Worm (Caenorhabditis elegans) whole organism, mixed stage, embryonic: ENCODE measurements around the gene C06B8.3.

ENCODE experiments used
- ceh-39 ChIP-seq: fragments of 150-350 bp; optimal IDR thresholded peaks from 2 replicates; lab custom pipeline; 2014; ENCODE audit warnings: missing biosample characterization, missing genetic modification characterization
- ces-1 ChIP-seq: fragments of 150-350 bp; optimal IDR thresholded peaks from 2 replicates; lab custom pipeline; 2014; ENCODE audit warnings: missing biosample characterization, missing genetic modification reagents, missing genetic modification characterization
- lin-13 ChIP-seq: fragments of 150-350 bp; optimal IDR thresholded peaks from 2 replicates; lab custom pipeline; 2014; ENCODE audit warnings: missing biosample characterization, missing genetic modification characterization
- mep-1 ChIP-seq: fragments of 150-350 bp; optimal IDR thresholded peaks from 2 replicates; lab custom pipeline; 2017; ENCODE audit warnings: missing biosample characterization, missing genetic modification reagents, missing genetic modification characterization, inconsistent platforms
- nhr-28 ChIP-seq: fragments of 150-350 bp; optimal IDR thresholded peaks from 2 replicates; lab custom pipeline; 2014; ENCODE audit warnings: missing biosample characterization, missing genetic modification characterization
- nhr-76 ChIP-seq: sonication (generic microtip); optimal IDR thresholded peaks from 2 replicates; lab custom pipeline; 2017; ENCODE audit warnings: missing biosample characterization, missing genetic modification characterization
- pha-4 ChIP-seq: fragments of 150-350 bp; optimal IDR thresholded peaks from 2 replicates; lab custom pipeline; 2018; ENCODE audit warnings: missing biosample characterization, missing genetic modification reagents, missing genetic modification characterization
- unc-39 ChIP-seq: fragments of 150-350 bp; optimal IDR thresholded peaks from 2 replicates; lab custom pipeline; 2014; ENCODE audit warnings: missing biosample characterization, missing genetic modification characterization
- zip-8 ChIP-seq: fragments of 150-350 bp; optimal IDR thresholded peaks from 2 replicates; lab custom pipeline; 2014; ENCODE audit warnings: missing biosample characterization, missing genetic modification characterization
- ztf-11 ChIP-seq: fragments of 150-350 bp; optimal IDR thresholded peaks from 2 replicates; lab custom pipeline; 2014; ENCODE audit warnings: missing biosample characterization, missing genetic modification characterization

DNA sequence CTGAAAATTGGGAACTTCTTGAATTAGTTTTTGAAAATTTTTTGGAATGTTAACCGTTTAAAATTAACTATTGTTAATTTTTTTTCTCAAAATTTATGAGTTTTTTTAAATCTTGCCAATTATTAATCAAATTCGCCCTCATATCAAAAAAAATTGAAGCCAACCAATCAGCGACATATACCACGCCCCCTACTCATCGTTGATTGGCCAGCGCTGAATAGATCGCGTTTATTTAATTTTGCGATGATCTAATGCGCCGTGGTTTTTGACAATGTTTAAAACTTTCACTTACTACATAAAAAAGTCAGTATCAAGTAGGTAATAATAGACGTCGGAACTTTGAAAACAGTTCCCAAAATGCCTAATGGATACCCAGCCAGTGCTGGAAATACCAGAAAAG is 42.1 kb downstream of the C06B8.3 start:
- TF ChIP-seq pha-4 (tag; lab: Kevin White, UChicago): no peak
- no peak for TF ChIP-seq mep-1 (tag; lab: Kevin White, UChicago)
- TF ChIP-seq nhr-28 (tag; lab: Kevin White, UChicago): no peak
- no peak for TF ChIP-seq unc-39 (tag; lab: Kevin White, UChicago)
- TF ChIP-seq ztf-11 (tag; lab: Kevin White, UChicago): no peak
- TF ChIP-seq ces-1 (GFP tag; lab: Kevin White, UChicago): no peak
- no peak for TF ChIP-seq ceh-39
- TF ChIP-seq nhr-76 (tag; lab: Kevin White, UChicago): no peak
- TF ChIP-seq lin-13 (tag; lab: Kevin White, UChicago): no peak
- TF ChIP-seq zip-8 (tag; lab: Kevin White, UChicago): no peak
